Worm (Caenorhabditis elegans): ENCODE measurements around the gene K02C4.3.

DNA sequence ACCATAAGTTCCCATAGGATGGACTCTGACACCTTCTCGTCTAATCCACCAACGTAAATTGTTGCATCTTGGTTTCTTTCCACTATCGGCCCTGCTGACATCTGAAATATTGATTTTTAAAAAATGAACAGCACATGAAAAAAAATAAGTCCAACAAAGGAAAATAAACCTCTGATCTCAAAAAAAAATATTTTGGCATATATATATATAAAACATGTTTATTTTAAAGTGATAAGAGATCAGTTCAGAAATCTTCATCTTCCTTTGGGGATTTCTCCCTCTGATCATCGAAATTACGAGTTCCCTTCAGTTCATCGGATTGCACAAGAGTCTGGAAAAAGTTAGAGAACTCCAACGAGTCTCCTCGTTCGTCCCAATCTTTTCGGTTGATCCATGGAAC lies 51.0 kb downstream of the K02C4.3 start, which contains the start of gene sap-49:
- TF ChIP-seq nhr-77 (tag; optimal IDR thresholded peaks at IDR 0.05) (no peak), skn-1 (tag; optimal IDR thresholded peaks at IDR 0.05) (no peak), nhr-237 (tag; optimal IDR thresholded peaks at IDR 0.05) (no peak), lsy-2 (tag; optimal IDR thresholded peaks at IDR 0.05) (no peak), F16B12.6 (tag; optimal IDR thresholded peaks at IDR 0.05) (no peak), unc-98 (GFP tag; IDR thresholded peaks at IDR 0.05) (no peak), egl-27 (tag; optimal IDR thresholded peaks at IDR 0.05) (no peak), aly-2 (tag; optimal IDR thresholded peaks at IDR 0.05) (no peak), nhr-20 (tag; optimal IDR thresholded peaks at IDR 0.05) (no peak), fkh-10 (GFP tag; optimal IDR thresholded peaks at IDR 0.05) (no peak), ceh-90 (tag; optimal IDR thresholded peaks at IDR 0.05) (no peak), ztf-11 (tag; optimal IDR thresholded peaks at IDR 0.05) (no peak), ztf-4 (tag; optimal IDR thresholded peaks at IDR 0.05) (no peak)
